Fruit fly (Drosophila melanogaster) whole organism, pupa: Measurements from ENCODE around the gene Cpr66Cb.
A peak's percentile ranks its signal among the peaks of the same experiment; 100 is the strongest.

Experiments
- CG34367 ChIP-seq: fragments of 200-800 bp; sonication (Bioruptor generic); optimal IDR thresholded peaks from 2 replicates; lab custom pipeline; 2018; ENCODE audit warnings: missing biosample characterization, mild to moderate bottlenecking, missing genetic modification characterization
- Pif1A ChIP-seq: fragments of 200-800 bp; sonication (Bioruptor generic); optimal IDR thresholded peaks from 3 replicates; lab custom pipeline; 2016; ENCODE audit warnings: missing biosample characterization, missing genetic modification characterization
- Pif1B ChIP-seq: fragments of 200-800 bp; sonication (Bioruptor generic); optimal IDR thresholded peaks from 3 replicates; lab custom pipeline; 2016; ENCODE audit warnings: missing biosample characterization, missing genetic modification characterization
- fd96Ca ChIP-seq: fragments of 200-800 bp; sonication (Bioruptor generic); IDR thresholded peaks from 3 replicates; pipeline ENCODE4 v1.3.6; 2022; ENCODE audit warnings: missing biosample characterization, missing genetic modification characterization
- gl ChIP-seq: fragments of 200-800 bp; sonication (Bioruptor generic); optimal IDR thresholded peaks from 2 replicates; lab custom pipeline; 2018; ENCODE audit warnings: missing biosample characterization, mild to moderate bottlenecking, missing genetic modification characterization

dm6 chr3L:8308891-8309352 lies 27.6 kb upstream of the Cpr66Cb start, which contains the start of gene BI-1:
- TF ChIP-seq fd96Ca (GFP tag; lab: Robert Waterston, UW), result no peak
- peak; percentile 21 for TF ChIP-seq CG34367 (tag; lab: Kevin White, UChicago)
- TF ChIP-seq Pif1A (GFP tag; lab: Kevin White, UChicago), result no peak
- no peak for TF ChIP-seq Pif1B (GFP tag; lab: Kevin White, UChicago)
- no peak for TF ChIP-seq gl
